Fruit fly (Drosophila melanogaster): ENCODE measurements around the gene CG34376.

Gene CG34376

DNA sequence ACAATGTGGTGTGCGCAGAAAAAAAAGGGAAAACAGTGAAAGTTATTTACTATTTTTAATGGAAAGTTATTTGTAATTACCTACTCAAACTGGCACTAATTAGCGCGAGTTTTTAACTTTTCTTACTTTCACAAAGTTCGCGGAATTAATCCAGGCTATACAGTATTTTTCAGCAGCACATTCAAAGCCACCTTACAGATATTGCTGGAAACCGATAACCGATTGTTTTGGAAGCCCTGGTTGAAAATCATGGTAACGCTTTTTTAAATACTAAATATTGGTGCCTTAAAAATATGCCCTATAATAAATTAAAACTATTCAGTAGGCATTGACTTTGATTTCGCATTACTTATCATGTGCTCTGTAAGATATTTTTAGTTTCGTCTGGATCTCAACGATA, 44.9 kb downstream of the CG34376 start, which contains the start of gene tHMG2:
TSS of gene tHMG2 (plus strand) at position 187 of the 400 bp plus-strand sequence.
- TF ChIP-seq CG7101 (tag; optimal IDR thresholded peaks at IDR 0.05) (no peak), pad (GFP tag; optimal IDR thresholded peaks at IDR 0.05) (no peak), Clk (GFP tag; optimal IDR thresholded peaks at IDR 0.05) (no peak), bab1 (GFP tag; optimal IDR thresholded peaks at IDR 0.05) (no peak), tj (GFP tag; optimal IDR thresholded peaks at IDR 0.05) (no peak), CG12768 (GFP tag; optimal IDR thresholded peaks at IDR 0.05) (no peak), toe (GFP tag; optimal IDR thresholded peaks at IDR 0.05) (no peak), CG33017 (tag; optimal IDR thresholded peaks at IDR 0.05) (no peak), Hr96 (GFP tag; optimal IDR thresholded peaks at IDR 0.05) (no peak), CG11617 (GFP tag; optimal IDR thresholded peaks at IDR 0.05) (no peak), kay (GFP tag; ENCODE audit: borderline replicate concordance) (no peak), CG1620 (GFP tag; optimal IDR thresholded peaks at IDR 0.05) (no peak), CG14711 (tag; optimal IDR thresholded peaks at IDR 0.05) (no peak), cnc (optimal IDR thresholded peaks at IDR 0.05) (no peak), Mnt (GFP tag; optimal IDR thresholded peaks at IDR 0.05) (no peak), CG5204 (GFP tag; optimal IDR thresholded peaks at IDR 0.05) (no peak), Crg-1 (GFP tag; optimal IDR thresholded peaks at IDR 0.05) (no peak), ovo (GFP tag; optimal IDR thresholded peaks at IDR 0.05) (no peak)

DNA sequence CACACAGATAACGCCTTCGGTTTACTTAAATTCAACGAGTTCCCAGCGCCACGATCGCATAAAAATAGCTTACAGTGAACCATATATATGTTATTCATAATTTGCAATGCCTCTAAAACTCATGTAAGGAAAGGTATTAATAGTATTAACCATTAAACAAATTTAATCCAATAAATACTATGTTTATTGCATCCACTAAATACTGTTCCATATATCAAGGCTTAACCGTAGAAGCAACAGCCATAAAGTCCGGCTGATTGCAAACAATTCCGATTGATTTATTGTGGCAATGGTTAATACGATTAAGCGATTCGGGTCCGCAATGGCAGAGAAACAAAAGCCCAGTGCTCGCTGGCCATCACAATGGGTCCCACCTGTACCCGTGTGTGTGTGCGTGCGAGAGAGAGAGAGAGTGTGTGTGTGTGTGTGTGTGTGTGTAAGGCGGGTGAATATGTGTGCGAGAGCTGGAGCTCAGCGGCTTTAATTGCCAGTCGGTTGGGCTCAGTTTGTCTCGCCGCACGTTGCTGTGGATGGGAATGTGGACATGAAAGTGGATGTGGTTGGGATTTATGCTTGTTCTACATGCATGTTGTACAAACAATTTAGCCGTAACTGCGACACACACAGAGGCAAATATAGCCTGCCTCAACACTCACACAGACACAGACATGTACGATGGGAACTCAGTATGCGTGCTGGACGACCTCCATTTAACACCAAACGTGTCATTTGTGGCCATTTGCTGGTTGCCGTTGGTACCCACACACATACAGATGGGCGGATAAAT, 46.8 kb downstream of the CG34376 start:
- TF ChIP-seq CG7045 (GFP tag; optimal IDR thresholded peaks at IDR 0.05) (peak; percentile 78), CG7101 (tag; optimal IDR thresholded peaks at IDR 0.05) (no peak), cic (GFP tag; optimal IDR thresholded peaks at IDR 0.05) (no peak), pad (GFP tag; optimal IDR thresholded peaks at IDR 0.05) (peak; percentile 29)

DNA sequence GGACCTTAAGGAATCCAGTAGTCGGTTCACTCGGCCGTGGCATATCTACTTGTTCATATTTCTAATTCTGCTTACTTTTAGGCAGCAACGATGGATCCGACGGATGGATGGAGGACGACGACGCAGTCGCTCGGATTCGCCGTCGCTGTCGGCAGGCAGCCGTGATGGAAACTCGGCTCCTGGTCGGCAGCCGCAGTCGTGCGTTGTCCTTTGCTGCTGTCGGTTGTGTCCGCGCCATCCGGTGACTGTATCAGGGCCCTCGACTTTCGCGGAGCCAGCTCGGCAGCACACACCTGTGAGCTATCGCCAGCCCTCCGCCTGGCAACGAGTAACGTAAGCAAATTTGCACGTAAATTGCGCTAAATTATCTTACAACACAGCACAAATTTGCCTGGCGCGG, 49.1 kb downstream of the CG34376 start, which contains the start of gene Octbeta1R:
TSS of gene Octbeta1R (plus strand) at position 191 of the 400 bp plus-strand sequence.
- TF ChIP-seq tj (GFP tag; optimal IDR thresholded peaks at IDR 0.05), result no peak
- no peak for TF ChIP-seq ovo (GFP tag; optimal IDR thresholded peaks at IDR 0.05)
- no peak for TF ChIP-seq CG11617 (GFP tag; optimal IDR thresholded peaks at IDR 0.05)
- no peak for TF ChIP-seq cic (GFP tag; optimal IDR thresholded peaks at IDR 0.05)
- no peak for TF ChIP-seq bab1 (GFP tag; optimal IDR thresholded peaks at IDR 0.05)
- no peak for TF ChIP-seq CG14711 (tag; optimal IDR thresholded peaks at IDR 0.05)
- no peak for TF ChIP-seq CG7045 (GFP tag; optimal IDR thresholded peaks at IDR 0.05)

DNA sequence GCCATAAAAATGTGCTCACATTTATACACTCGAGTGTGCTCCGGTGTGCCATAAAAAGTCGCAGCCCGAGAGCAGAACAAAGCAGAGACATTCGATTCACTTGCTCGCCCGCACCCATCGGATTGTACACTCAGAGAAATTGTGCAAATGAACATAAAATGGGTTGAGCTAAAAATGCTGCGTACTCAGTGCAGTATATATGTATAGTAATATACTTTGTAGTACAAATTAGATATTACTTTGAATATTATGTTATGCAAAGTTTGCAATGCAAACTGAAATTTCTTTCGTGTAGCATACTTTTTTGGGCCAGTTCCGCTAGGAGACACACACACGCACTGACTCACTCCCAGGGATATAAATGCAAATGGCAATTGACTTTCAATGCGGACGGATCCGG, 55.7 kb downstream of the CG34376 start:
- TF ChIP-seq bab1 (GFP tag; optimal IDR thresholded peaks at IDR 0.05) (no peak), CG12768 (GFP tag; optimal IDR thresholded peaks at IDR 0.05) (no peak), cnc (optimal IDR thresholded peaks at IDR 0.05) (no peak), kay (GFP tag; ENCODE audit: borderline replicate concordance) (no peak), CG7101 (tag; optimal IDR thresholded peaks at IDR 0.05) (no peak), toe (GFP tag; optimal IDR thresholded peaks at IDR 0.05) (no peak), CG7045 (GFP tag; optimal IDR thresholded peaks at IDR 0.05) (no peak), CG1620 (GFP tag; optimal IDR thresholded peaks at IDR 0.05) (no peak), CG33017 (tag; optimal IDR thresholded peaks at IDR 0.05) (no peak), CG5204 (GFP tag; optimal IDR thresholded peaks at IDR 0.05) (no peak), tj (GFP tag; optimal IDR thresholded peaks at IDR 0.05) (no peak), Crg-1 (GFP tag; optimal IDR thresholded peaks at IDR 0.05) (no peak), Hr96 (GFP tag; optimal IDR thresholded peaks at IDR 0.05) (no peak), pad (GFP tag; optimal IDR thresholded peaks at IDR 0.05) (no peak)
